Fruit fly (Drosophila melanogaster) whole organism, embryonic: Measurements from ENCODE around the gene Rpn12.
A peak's percentile ranks its signal among the peaks of the same experiment; 100 is the strongest.

Source experiments
- Ada2b ChIP-seq: fragments of 200-800 bp; sonication (Bioruptor generic); IDR thresholded peaks from 2 replicates; pipeline ENCODE4 v1.3.6; 2022; ENCODE audit warnings: missing biosample characterization, missing genetic modification characterization
- B-H1 ChIP-seq: fragments of 200-800 bp; sonication (Bioruptor generic); IDR thresholded peaks from 3 replicates; pipeline ENCODE4 v1.3.6; 2022; ENCODE audit warnings: missing biosample characterization, missing genetic modification characterization
- CG10267 ChIP-seq: fragments of 200-800 bp; sonication (Bioruptor generic); optimal IDR thresholded peaks from 2 replicates; lab custom pipeline; 2018; ENCODE audit warnings: missing biosample characterization, mild to moderate bottlenecking, missing genetic modification characterization, moderate library complexity
- CG11504 ChIP-seq: fragments of 200-800 bp; sonication (Bioruptor generic); optimal IDR thresholded peaks from 3 replicates; lab custom pipeline; 2019; ENCODE audit warnings: missing biosample characterization, mild to moderate bottlenecking, missing genetic modification characterization, moderate library complexity
- CG11695 ChIP-seq: fragments of 200-800 bp; sonication (Bioruptor generic); IDR thresholded peaks from 3 replicates; pipeline ENCODE4 v1.3.6; 2022; ENCODE audit warnings: missing biosample characterization, missing genetic modification characterization
- CG11723 ChIP-seq: fragments of 200-800 bp; sonication (Bioruptor generic); optimal IDR thresholded peaks from 2 replicates; lab custom pipeline; 2017; ENCODE audit warnings: missing biosample characterization, mild to moderate bottlenecking, missing genetic modification characterization
- CG12219 ChIP-seq: fragments of 200-800 bp; sonication (Bioruptor generic); optimal IDR thresholded peaks from 3 replicates; lab custom pipeline; 2018; ENCODE audit warnings: missing biosample characterization, mild to moderate bottlenecking, missing genetic modification characterization
- CG13123 ChIP-seq: fragments of 200-800 bp; sonication (Bioruptor generic); optimal IDR thresholded peaks from 2 replicates; lab custom pipeline; 2016; ENCODE audit warnings: missing biosample characterization, missing genetic modification characterization
- CG13296 ChIP-seq: fragments of 200-800 bp; sonication (Bioruptor generic); optimal IDR thresholded peaks from 3 replicates; lab custom pipeline; 2018; ENCODE audit warnings: missing biosample characterization, mild to moderate bottlenecking, missing genetic modification characterization
- CG13775 ChIP-seq: fragments of 200-800 bp; sonication (Bioruptor generic); optimal IDR thresholded peaks from 3 replicates; lab custom pipeline; 2017; ENCODE audit warnings: missing biosample characterization, mild to moderate bottlenecking, missing genetic modification characterization
- CG16863 ChIP-seq: fragments of 200-800 bp; sonication (Bioruptor generic); optimal IDR thresholded peaks from 3 replicates; lab custom pipeline; 2016; ENCODE audit warnings: missing biosample characterization, missing genetic modification characterization
- CG18476 ChIP-seq: fragments of 200-800 bp; sonication (Bioruptor generic); optimal IDR thresholded peaks from 2 replicates; lab custom pipeline; 2016; ENCODE audit warnings: missing biosample characterization, mild to moderate bottlenecking, missing genetic modification characterization
- CG30020 ChIP-seq: fragments of 200-800 bp; optimal IDR thresholded peaks from 2 replicates; lab custom pipeline; 2019; ENCODE audit warnings: missing biosample characterization, mild to moderate bottlenecking, missing genetic modification characterization, moderate library complexity
- CG3163 ChIP-seq: fragments of 200-800 bp; sonication (Bioruptor generic); optimal IDR thresholded peaks from 3 replicates; lab custom pipeline; 2016; ENCODE audit warnings: missing biosample characterization, missing genetic modification characterization
- CG43689 ChIP-seq: fragments of 200-800 bp; sonication (Bioruptor generic); IDR thresholded peaks from 2 replicates; pipeline ENCODE4 v1.3.6; 2022; ENCODE audit warnings: missing biosample characterization, missing genetic modification characterization
- CG4617 ChIP-seq: fragments of 200-800 bp; sonication (Bioruptor generic); optimal IDR thresholded peaks from 3 replicates; lab custom pipeline; 2016; ENCODE audit warnings: missing biosample characterization, missing genetic modification characterization, borderline replicate concordance
- CG4730 ChIP-seq: fragments of 200-800 bp; sonication (Bioruptor generic); IDR thresholded peaks from 2 replicates; pipeline ENCODE4 v1.3.6; 2022; ENCODE audit warnings: missing biosample characterization, missing genetic modification characterization
- CG8281 ChIP-seq: fragments of 200-800 bp; sonication (Bioruptor generic); optimal IDR thresholded peaks from 2 replicates; lab custom pipeline; 2018; ENCODE audit warnings: missing biosample characterization, mild to moderate bottlenecking, missing genetic modification characterization, moderate library complexity
- CG8924 ChIP-seq: fragments of 200-800 bp; optimal IDR thresholded peaks from 3 replicates; lab custom pipeline; 2019; ENCODE audit warnings: missing biosample characterization, mild to moderate bottlenecking, missing genetic modification characterization, moderate library complexity
- CHES-1-like ChIP-seq: fragments of 200-800 bp; sonication (Bioruptor generic); optimal IDR thresholded peaks from 2 replicates; lab custom pipeline; 2016; ENCODE audit warnings: missing biosample characterization, missing genetic modification characterization
- D19B ChIP-seq: fragments of 200-800 bp; sonication (Bioruptor generic); optimal IDR thresholded peaks from 2 replicates; lab custom pipeline; 2017; ENCODE audit warnings: missing biosample characterization, mild to moderate bottlenecking, missing genetic modification characterization
- Dek ChIP-seq: fragments of 200-800 bp; sonication (Bioruptor generic); optimal IDR thresholded peaks from 3 replicates; lab custom pipeline; 2019; ENCODE audit warnings: missing biosample characterization, mild to moderate bottlenecking, missing genetic modification characterization, moderate library complexity
- HLH3B ChIP-seq: fragments of 200-800 bp; sonication (Bioruptor generic); IDR thresholded peaks from 2 replicates; pipeline ENCODE4 v1.3.6; 2022; ENCODE audit warnings: missing biosample characterization, missing genetic modification characterization
- HLH54F ChIP-seq: fragments of 200-800 bp; sonication (Bioruptor generic); optimal IDR thresholded peaks from 3 replicates; lab custom pipeline; 2016; ENCODE audit warnings: missing biosample characterization, missing genetic modification characterization
- Hmr ChIP-seq: fragments of 200-800 bp; sonication (Bioruptor generic); optimal IDR thresholded peaks from 3 replicates; lab custom pipeline; 2017; ENCODE audit warnings: mild to moderate bottlenecking, missing biosample characterization, missing genetic modification reagents, missing genetic modification characterization
- MBD-R2 ChIP-seq: fragments of 200-800 bp; sonication (Bioruptor generic); IDR thresholded peaks from 2 replicates; pipeline ENCODE4 v1.3.6; 2022; ENCODE audit warnings: missing biosample characterization, missing genetic modification characterization
- Pdp1 ChIP-seq, 2 experiments: fragments of 200-800 bp; sonication (Bioruptor generic); optimal IDR thresholded peaks; 3 replicates each; lab custom pipeline; 2016; ENCODE audit warnings: missing biosample characterization in 2 of 2, missing genetic modification characterization in 2 of 2, mild to moderate bottlenecking in 1 of 2, moderate library complexity in 1 of 2
- Sox102F ChIP-seq: fragments of 200-800 bp; sonication (Bioruptor generic); optimal IDR thresholded peaks from 2 replicates; lab custom pipeline; 2018; ENCODE audit warnings: missing biosample characterization, mild to moderate bottlenecking, missing genetic modification characterization, moderate library complexity
- Ssrp ChIP-seq: fragments of 200-800 bp; sonication (Bioruptor generic); optimal IDR thresholded peaks from 2 replicates; lab custom pipeline; 2018; ENCODE audit warnings: missing biosample characterization, mild to moderate bottlenecking, missing genetic modification characterization, moderate library complexity
- ase ChIP-seq: fragments of 200-800 bp; sonication (Bioruptor generic); IDR thresholded peaks from 3 replicates; pipeline ENCODE4 v1.3.6; 2022; ENCODE audit warnings: missing biosample characterization, missing genetic modification characterization
- br ChIP-seq: fragments of >200 bp; optimal IDR thresholded peaks from 2 replicates; lab custom pipeline; 2017
- caup ChIP-seq: fragments of 200-800 bp; sonication (Bioruptor generic); optimal IDR thresholded peaks from 3 replicates; lab custom pipeline; 2017; ENCODE audit warnings: missing biosample characterization, mild to moderate bottlenecking, missing genetic modification characterization, moderate library complexity; ENCODE audit not compliant: severe bottlenecking
- ci ChIP-seq: fragments of 200-800 bp; sonication (Bioruptor generic); IDR thresholded peaks from 3 replicates; pipeline ENCODE4 v1.3.6; 2022; ENCODE audit warnings: missing biosample characterization, missing genetic modification characterization
- gro ChIP-seq: fragments of 200-800 bp; sonication (Bioruptor generic); optimal IDR thresholded peaks from 2 replicates; lab custom pipeline; 2016; ENCODE audit warnings: missing biosample characterization, missing genetic modification characterization
- kay ChIP-seq: fragments of 200-800 bp; sonication (Bioruptor generic); optimal IDR thresholded peaks from 2 replicates; lab custom pipeline; 2016; ENCODE audit warnings: missing biosample characterization, missing genetic modification characterization
- lola ChIP-seq, 3 experiments: fragments of >200 bp in 2 of 3; fragments of 200-800 bp in 1 of 3; sonication (Bioruptor generic) in 1 of 3; optimal IDR thresholded peaks; 2 replicates each; lab custom pipeline; 2017 to 2019; ENCODE audit warnings: missing biosample characterization in 3 of 3, missing genetic modification characterization in 3 of 3, mild to moderate bottlenecking in 1 of 3, moderate library complexity in 1 of 3
- luna ChIP-seq: fragments of 200-800 bp; sonication (Bioruptor generic); optimal IDR thresholded peaks from 2 replicates; lab custom pipeline; 2016; ENCODE audit warnings: missing biosample characterization, missing genetic modification characterization
- maf-S ChIP-seq: fragments of 200-800 bp; sonication (Bioruptor generic); optimal IDR thresholded peaks from 2 replicates; lab custom pipeline; 2016; ENCODE audit warnings: missing biosample characterization, missing genetic modification characterization
- sc ChIP-seq, 3 experiments: fragments of >200 bp in 2 of 3; fragments of 200-800 bp in 1 of 3; sonication (Bioruptor generic) in 1 of 3; optimal IDR thresholded peaks; 2 replicates in 2 of 3; 3 replicates in 1 of 3; lab custom pipeline; 2017; ENCODE audit warnings: mild to moderate bottlenecking in 1 of 3, missing biosample characterization in 1 of 3, missing genetic modification characterization in 1 of 3, missing genetic modification reagents in 1 of 3
- sens ChIP-seq: fragments of 200-800 bp; sonication (Bioruptor generic); peaks from one replicate; lab custom pipeline; 2016; ENCODE audit warnings: missing biosample characterization, missing genetic modification characterization
- slp2 ChIP-seq: fragments of 200-800 bp; sonication (Bioruptor generic); optimal IDR thresholded peaks from 2 replicates; lab custom pipeline; 2016; ENCODE audit warnings: missing biosample characterization, missing genetic modification characterization
- stwl ChIP-seq: fragments of 200-800 bp; sonication (Bioruptor generic); optimal IDR thresholded peaks from 3 replicates; lab custom pipeline; 2018; ENCODE audit warnings: missing biosample characterization, mild to moderate bottlenecking, missing genetic modification characterization, moderate library complexity
- tin ChIP-seq: fragments of 200-800 bp; sonication (Bioruptor generic); optimal IDR thresholded peaks from 3 replicates; lab custom pipeline; 2016; ENCODE audit warnings: missing biosample characterization, missing genetic modification characterization
- ttk ChIP-seq: fragments of 200-800 bp; sonication (Bioruptor generic); IDR thresholded peaks from 2 replicates; pipeline ENCODE4 v2.1.2; 2022; ENCODE audit warnings: missing biosample characterization, missing genetic modification characterization
- vfl ChIP-seq: fragments of 200-800 bp; sonication (Bioruptor generic); optimal IDR thresholded peaks from 2 replicates; lab custom pipeline; 2016; ENCODE audit warnings: missing biosample characterization, missing genetic modification characterization
- vvl ChIP-seq: fragments of 200-800 bp; sonication (Bioruptor generic); IDR thresholded peaks from 2 replicates; pipeline ENCODE4 v1.3.6; 2022; ENCODE audit warnings: missing biosample characterization, missing genetic modification characterization
- zfh1 ChIP-seq: fragments of 200-800 bp; sonication (Bioruptor generic); IDR thresholded peaks from 3 replicates; pipeline ENCODE4 v1.3.6; 2022; ENCODE audit warnings: missing biosample characterization, missing genetic modification characterization
- zfh2 ChIP-seq: fragments of 200-800 bp; sonication (Bioruptor generic); optimal IDR thresholded peaks from 2 replicates; lab custom pipeline; 2016; ENCODE audit warnings: missing biosample characterization, missing genetic modification characterization

The Rpn12 gene

dm6 chr3L:16571014-16571738 lies 11.7 kb upstream of the Rpn12 start (continued):
- TF ChIP-seq CG8924 (peak; percentile 60), Ada2b (GFP tag; lab: Robert Waterston, UW) (peak; percentile 48), D19B (GFP tag; lab: Kevin White, UChicago) (peak; percentile 5), CG10267 (peak; percentile 34), zfh2 (GFP tag; lab: Kevin White, UChicago) (peak; percentile 26), CG11695 (GFP tag; lab: Robert Waterston, UW) (peak; percentile 57; the same call in 2 of the 3 replicates), kay (GFP tag; lab: Kevin White, UChicago) (peak; percentile 17), tin (GFP tag; lab: Kevin White, UChicago) (peak; percentile 15), CG18476 (peak; percentile 45), HLH54F (peak; percentile 43), br (lab: Kevin White, UChicago) (no peak), CG16863 (GFP tag; lab: Kevin White, UChicago) (peak; percentile 28), MBD-R2 (no peak; the same call in 1 of the 2 replicates), CG12219 (GFP tag; lab: Kevin White, UChicago) (peak; percentile 17), CG3163 (GFP tag; lab: Kevin White, UChicago) (no peak), CG43689 (GFP tag; lab: Robert Waterston, UW) (0 out of 2 replicates have a peak, but pooled peaks have one; percentile 7), CHES-1-like (GFP tag; lab: Kevin White, UChicago) (peak; percentile 32), Ssrp (tag; lab: Kevin White, UChicago) (no peak), slp2 (GFP tag; lab: Kevin White, UChicago) (peak; percentile 49), vfl (GFP tag; lab: Kevin White, UChicago) (peak; percentile 25), CG13123 (no peak), Dek (tag; lab: Kevin White, UChicago) (peak; percentile 56), Hmr (GFP tag; lab: Kevin White, UChicago) (peak; percentile 62), vvl (peak; percentile 22; the same call in 1 of the 2 replicates), CG30020 (tag; lab: Kevin White, UChicago) (no peak)

- TF ChIP-seq CG13296 (GFP tag; lab: Kevin White, UChicago) (no peak), sens (GFP tag; lab: Kevin White, UChicago) (peak; percentile 54), Pdp1 (GFP tag; optimal IDR thresholded peaks at IDR 0.05; lab: Kevin White, UChicago) (peak in 1 of 2 experiments; percentile 71), CG11504 (tag; lab: Kevin White, UChicago) (peak; percentile 9), zfh1 (GFP tag; lab: Robert Waterston, UW) (0 out of 3 replicates have a peak, but pooled peaks have one; percentile 0)
Measured at dm6 chr3L:16571739-16572063, 11.1 kb upstream of the Rpn12 start.

dm6 chr3L:16572208-16572607 lies 10.6 kb upstream of the Rpn12 start:
- TF ChIP-seq ttk (GFP tag; lab: Robert Waterston, UW): no peak
- no peak for TF ChIP-seq Sox102F (GFP tag; lab: Kevin White, UChicago)
- no peak for TF ChIP-seq sc (optimal IDR thresholded peaks at IDR 0.05; lab: Kevin White, UChicago)
- no peak for TF ChIP-seq sc (GFP tag; optimal IDR thresholded peaks at IDR 0.05; lab: Kevin White, UChicago)
- TF ChIP-seq maf-S (GFP tag; lab: Kevin White, UChicago): no peak
- no peak for TF ChIP-seq CG10267
- no peak for TF ChIP-seq CG8281 (tag; lab: Kevin White, UChicago)
- peak; percentile 56 for TF ChIP-seq gro (GFP tag; lab: Kevin White, UChicago)
- TF ChIP-seq B-H1 (GFP tag; lab: Robert Waterston, UW): no peak
- TF ChIP-seq ci (GFP tag; lab: Robert Waterston, UW): peak; percentile 71; the same call in 2 of the 3 replicates
- no peak for TF ChIP-seq lola (GFP tag; optimal IDR thresholded peaks at IDR 0.05; lab: Kevin White, UChicago)
- no peak for TF ChIP-seq HLH3B
- no peak for TF ChIP-seq CG4730 (GFP tag; lab: Robert Waterston, UW)
- TF ChIP-seq ase (GFP tag; lab: Robert Waterston, UW): no peak
- TF ChIP-seq luna (GFP tag; lab: Kevin White, UChicago): no peak
- no peak for TF ChIP-seq CG4617 (GFP tag; lab: Kevin White, UChicago)
- peak; percentile 2 for TF ChIP-seq caup (GFP tag; lab: Kevin White, UChicago)
- no peak for TF ChIP-seq CG13775 (GFP tag; lab: Kevin White, UChicago)
- TF ChIP-seq stwl (tag; lab: Kevin White, UChicago): peak; percentile 15
- TF ChIP-seq CG11723: no peak
